Worm (Caenorhabditis elegans) whole organism, L2 larva: Measurements from ENCODE around the gene F07C6.2.
A peak's percentile ranks its signal among the peaks of the same experiment; 100 is the strongest.

Source experiments
- C34F6.9 ChIP-seq: fragments of 150-350 bp; optimal IDR thresholded peaks from 2 replicates; lab custom pipeline; 2014; ENCODE audit warnings: missing biosample characterization, missing genetic modification characterization
- F13H6.1 ChIP-seq: sonication (generic microtip); optimal IDR thresholded peaks from 2 replicates; lab custom pipeline; 2016; ENCODE audit warnings: missing genetic modification characterization, missing compliant biosample characterization
- R02D3.7 ChIP-seq: fragments of 150-350 bp; optimal IDR thresholded peaks from 2 replicates; lab custom pipeline; 2014; ENCODE audit warnings: missing biosample characterization, missing genetic modification characterization
- Y55F3AM.14 ChIP-seq: fragments of 200-800 bp; sonication (Bioruptor generic); optimal IDR thresholded peaks from 2 replicates; lab custom pipeline; 2018; ENCODE audit warnings: mild to moderate bottlenecking, missing genetic modification characterization, missing compliant biosample characterization
- ZK546.5 ChIP-seq: sonication (generic microtip); optimal IDR thresholded peaks from 2 replicates; lab custom pipeline; 2017; ENCODE audit warnings: missing biosample characterization, missing genetic modification characterization
- alr-1 ChIP-seq: fragments of 150-350 bp; optimal IDR thresholded peaks from 2 replicates; lab custom pipeline; 2014; ENCODE audit warnings: missing biosample characterization, missing genetic modification characterization
- aly-2 ChIP-seq: fragments of 150-350 bp; optimal IDR thresholded peaks from 2 replicates; lab custom pipeline; 2014; ENCODE audit warnings: missing biosample characterization, missing genetic modification characterization
- ama-1 ChIP-seq: fragments of 150-350 bp; optimal IDR thresholded peaks from 2 replicates; lab custom pipeline; 2018; ENCODE audit warnings: inconsistent platforms
- blmp-1 ChIP-seq: sonication (generic microtip); optimal IDR thresholded peaks from 2 replicates; lab custom pipeline; 2017; ENCODE audit warnings: missing genetic modification characterization, mild to moderate bottlenecking, missing compliant biosample characterization, antibody characterized with exemption, moderate library complexity; ENCODE audit not compliant: insufficient read depth
- ceh-16 ChIP-seq: fragments of 150-350 bp; optimal IDR thresholded peaks from 2 replicates; lab custom pipeline; 2014; ENCODE audit warnings: missing biosample characterization, missing genetic modification characterization
- ceh-82 ChIP-seq: fragments of 150-350 bp; optimal IDR thresholded peaks from 2 replicates; lab custom pipeline; 2014; ENCODE audit warnings: missing biosample characterization, missing genetic modification characterization
- dmd-4 ChIP-seq: sonication (generic microtip); optimal IDR thresholded peaks from 2 replicates; lab custom pipeline; 2017; ENCODE audit warnings: missing biosample characterization, missing genetic modification characterization
- elt-1 ChIP-seq: fragments of 150-350 bp; optimal IDR thresholded peaks from 2 replicates; lab custom pipeline; 2014; ENCODE audit warnings: missing biosample characterization, missing genetic modification characterization
- fos-1 ChIP-seq: fragments of 150-350 bp; optimal IDR thresholded peaks from 2 replicates; lab custom pipeline; 2014; ENCODE audit warnings: missing biosample characterization, missing genetic modification characterization
- gmeb-1 ChIP-seq: fragments of 150-350 bp; optimal IDR thresholded peaks from 2 replicates; lab custom pipeline; 2014; ENCODE audit warnings: missing biosample characterization, missing genetic modification characterization
- lin-11 ChIP-seq: fragments of 150-350 bp; sonication (generic microtip); optimal IDR thresholded peaks from 2 replicates; lab custom pipeline; 2014; ENCODE audit warnings: missing biosample characterization, missing genetic modification characterization, inconsistent platforms, mixed read lengths
- lin-13 ChIP-seq: fragments of 150-350 bp; optimal IDR thresholded peaks from 2 replicates; lab custom pipeline; 2014; ENCODE audit warnings: missing biosample characterization, missing genetic modification reagents, missing genetic modification characterization
- lsy-2 ChIP-seq, 2 experiments: fragments of 150-350 bp in 1 of 2; sonication (generic microtip) in 1 of 2; optimal IDR thresholded peaks; 2 replicates each; lab custom pipeline; 2014 to 2017; ENCODE audit warnings: missing biosample characterization in 2 of 2, missing genetic modification characterization in 2 of 2
- mab-5 ChIP-seq: fragments of 150-350 bp; optimal IDR thresholded peaks from 2 replicates; lab custom pipeline; 2014; ENCODE audit warnings: missing biosample characterization, missing genetic modification characterization
- mbf-1 ChIP-seq: sonication (generic microtip); optimal IDR thresholded peaks from 2 replicates; lab custom pipeline; 2017; ENCODE audit warnings: missing biosample characterization, missing genetic modification characterization
- mdl-1 ChIP-seq, 2 experiments: fragments of 150-350 bp in 1 of 2; sonication (generic microtip) in 1 of 2; optimal IDR thresholded peaks; 2 replicates each; lab custom pipeline; 2017; ENCODE audit warnings: missing biosample characterization in 2 of 2, missing genetic modification characterization in 2 of 2
- nhr-10 ChIP-seq: sonication (generic microtip); optimal IDR thresholded peaks from 2 replicates; lab custom pipeline; 2017; ENCODE audit warnings: missing biosample characterization, missing genetic modification characterization
- nhr-129 ChIP-seq: fragments of 150-350 bp; optimal IDR thresholded peaks from 2 replicates; lab custom pipeline; 2014; ENCODE audit warnings: missing biosample characterization, missing genetic modification characterization
- nhr-21 ChIP-seq: fragments of 150-350 bp; optimal IDR thresholded peaks from 2 replicates; lab custom pipeline; 2014; ENCODE audit warnings: missing biosample characterization, missing genetic modification characterization
- nhr-23 ChIP-seq: fragments of 150-350 bp; optimal IDR thresholded peaks from 2 replicates; lab custom pipeline; 2014; ENCODE audit warnings: missing biosample characterization, missing genetic modification reagents, missing genetic modification characterization
- nhr-237 ChIP-seq: fragments of 150-350 bp; optimal IDR thresholded peaks from 2 replicates; lab custom pipeline; 2014; ENCODE audit warnings: missing biosample characterization, missing genetic modification characterization
- nhr-6 ChIP-seq: fragments of 150-350 bp; optimal IDR thresholded peaks from 2 replicates; lab custom pipeline; 2014; ENCODE audit warnings: missing biosample characterization, missing genetic modification characterization
- nhr-77 ChIP-seq: fragments of 150-350 bp; optimal IDR thresholded peaks from 2 replicates; lab custom pipeline; 2014; ENCODE audit warnings: missing biosample characterization, missing genetic modification characterization
- sem-4 ChIP-seq: fragments of 150-350 bp; optimal IDR thresholded peaks from 2 replicates; lab custom pipeline; 2014; ENCODE audit warnings: missing biosample characterization, missing genetic modification reagents, missing genetic modification characterization
- sma-9 ChIP-seq, 2 experiments: fragments of 150-350 bp in 1 of 2; sonication (generic microtip) in 1 of 2; optimal IDR thresholded peaks; 2 replicates each; lab custom pipeline; 2014 to 2016; ENCODE audit warnings: missing genetic modification characterization in 2 of 2, mild to moderate bottlenecking in 1 of 2, missing biosample characterization in 1 of 2, missing compliant biosample characterization in 1 of 2, missing genetic modification reagents in 1 of 2, moderate library complexity in 1 of 2
- snpc-4 ChIP-seq: fragments of 150-350 bp; optimal IDR thresholded peaks from 2 replicates; lab custom pipeline; 2014; ENCODE audit warnings: missing biosample characterization, missing genetic modification characterization
- unc-39 ChIP-seq: fragments of 150-350 bp; optimal IDR thresholded peaks from 2 replicates; lab custom pipeline; 2014; ENCODE audit warnings: missing biosample characterization, missing genetic modification characterization
- ztf-1 ChIP-seq: fragments of 200-800 bp; sonication (Bioruptor generic); conservative IDR thresholded peaks from 2 replicates; pipeline ENCODE4 v1.3.6; 2022; ENCODE audit warnings: missing genetic modification characterization, missing compliant biosample characterization

F07C6.2 gene

DNA sequence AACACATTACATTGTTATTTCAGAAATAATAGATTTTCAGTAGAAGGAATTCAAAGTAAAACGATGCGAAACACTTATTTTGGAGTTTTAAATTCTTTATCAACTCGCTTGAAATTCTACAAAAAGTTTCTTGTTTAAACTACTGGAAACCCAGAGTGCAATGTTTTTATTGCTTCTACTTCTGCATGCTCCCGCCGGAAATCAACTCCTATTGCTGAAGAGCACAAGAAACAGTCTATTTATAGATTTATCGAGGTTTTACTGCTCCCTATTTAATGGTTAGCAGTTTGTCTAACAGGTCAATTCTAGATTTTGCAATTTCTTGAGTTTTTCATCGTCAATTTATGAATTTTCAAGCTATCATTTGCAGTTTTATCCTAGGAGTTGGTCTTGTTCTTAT, 1.5 kb downstream of the F07C6.2 start, which contains the start of gene F07C6.6:
TSS of gene F07C6.6 (plus strand) at position 301 of the 400 bp plus-strand sequence.
- TF ChIP-seq nhr-77 (tag; lab: Kevin White, UChicago) (no peak), fos-1 (tag; lab: Kevin White, UChicago) (no peak), ceh-16 (tag; lab: Kevin White, UChicago) (no peak), F13H6.1 (no peak), lin-13 (no peak), sma-9 (GFP tag; optimal IDR thresholded peaks at IDR 0.05; lab: Kevin White, UChicago) (no peak), sma-9 (tag; optimal IDR thresholded peaks at IDR 0.05; lab: Kevin White, UChicago) (no peak)

DNA sequence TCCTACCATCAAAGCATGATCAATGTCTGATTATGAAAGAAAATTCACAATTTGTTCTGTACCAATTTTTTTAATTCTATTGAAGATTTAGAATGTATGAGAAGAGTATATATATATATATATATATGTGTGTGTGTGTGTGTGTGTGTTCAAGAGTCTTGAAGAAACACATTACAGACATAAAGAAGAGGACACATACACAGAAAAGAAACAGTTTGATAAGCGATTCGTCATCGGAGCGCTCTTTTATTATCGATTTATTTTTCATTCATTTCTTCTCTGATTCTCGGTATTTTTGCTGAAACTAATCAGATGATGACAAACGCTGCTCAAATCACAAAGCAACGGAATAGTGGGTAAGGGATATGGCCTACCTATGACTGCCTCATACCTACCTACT, 2.6 kb downstream of the F07C6.2 start, which contains the start of gene pin-2:
TSS of gene pin-2 (plus strand) at position 227 of the 400 bp plus-strand sequence.
- TF ChIP-seq fos-1 (tag; lab: Kevin White, UChicago): peak; percentile 81
- no peak for TF ChIP-seq C34F6.9 (tag; lab: Kevin White, UChicago)
- TF ChIP-seq alr-1 (tag; lab: Kevin White, UChicago): no peak
- no peak for TF ChIP-seq nhr-21

DNA sequence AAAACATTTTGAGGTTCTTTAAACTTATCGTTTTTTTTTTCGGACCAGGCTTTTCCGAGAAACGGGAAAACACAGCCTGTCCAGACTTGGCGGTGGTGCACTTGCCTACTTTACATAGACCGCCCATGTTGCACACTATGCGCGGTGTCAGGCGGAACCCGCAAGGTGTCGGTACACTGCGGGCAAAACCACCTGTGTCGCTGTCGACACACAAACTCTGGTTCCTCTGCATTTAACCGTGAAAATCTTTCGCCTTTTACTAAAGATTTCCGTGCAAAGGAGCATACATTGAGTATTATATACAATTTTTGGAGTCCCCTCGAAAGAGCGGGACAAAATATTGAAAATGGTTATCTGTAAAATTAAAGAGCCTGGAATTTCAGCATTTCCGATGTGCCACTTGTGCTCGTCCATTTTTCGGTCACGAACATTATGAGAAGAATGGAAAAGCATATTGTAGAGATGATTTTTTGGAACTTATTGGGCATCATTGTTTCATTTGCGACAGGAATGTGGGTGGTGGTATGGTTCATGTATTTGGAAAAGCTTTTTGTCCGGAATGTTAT, 4.5 kb downstream of the F07C6.2 start:
- TF ChIP-seq snpc-4 (tag; lab: Kevin White, UChicago): peak; percentile 78
- TF ChIP-seq sem-4 (tag; lab: Kevin White, UChicago): no peak
- no peak for TF ChIP-seq Y55F3AM.14 (GFP tag; lab: Kevin White, UChicago)
- no peak for TF ChIP-seq ama-1 (lab: Kevin White, UChicago)
- TF ChIP-seq sma-9 (GFP tag; optimal IDR thresholded peaks at IDR 0.05; lab: Kevin White, UChicago): no peak
- no peak for TF ChIP-seq sma-9 (tag; optimal IDR thresholded peaks at IDR 0.05; lab: Kevin White, UChicago)

DNA sequence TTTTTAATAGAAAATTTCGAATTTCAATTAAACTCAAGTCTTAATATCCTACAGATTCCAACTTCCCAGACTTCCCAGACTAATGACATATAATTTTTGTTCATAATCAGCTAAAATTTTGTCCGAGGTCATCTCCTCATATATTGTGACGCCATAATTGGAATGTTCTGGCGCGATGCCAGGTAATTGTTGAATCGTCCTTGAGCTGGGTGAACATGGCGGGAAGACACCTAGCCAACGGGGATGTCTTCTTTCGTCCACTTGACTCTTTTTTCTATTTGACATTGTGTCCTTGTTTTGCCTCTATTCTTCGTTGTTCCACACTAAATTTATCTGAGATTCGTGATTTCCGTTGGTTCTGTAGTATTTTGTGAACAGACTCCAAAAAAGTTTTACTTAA, 5.8 kb downstream of the F07C6.2 start:
- TF ChIP-seq aly-2: no peak
- no peak for TF ChIP-seq dmd-4 (tag; lab: Kevin White, UChicago)
- TF ChIP-seq nhr-23 (tag; lab: Kevin White, UChicago): no peak
- no peak for TF ChIP-seq gmeb-1 (tag; lab: Kevin White, UChicago)
- TF ChIP-seq nhr-129: no peak
- no peak for TF ChIP-seq nhr-10 (tag; lab: Kevin White, UChicago)
- TF ChIP-seq R02D3.7 (tag; lab: Kevin White, UChicago): no peak
- TF ChIP-seq snpc-4 (tag; lab: Kevin White, UChicago): no peak
- TF ChIP-seq lsy-2 (tag; optimal IDR thresholded peaks at IDR 0.05; lab: Kevin White, UChicago): no peak
- TF ChIP-seq C34F6.9 (tag; lab: Kevin White, UChicago): no peak
- TF ChIP-seq, all 48 proteins: peak for 0

DNA sequence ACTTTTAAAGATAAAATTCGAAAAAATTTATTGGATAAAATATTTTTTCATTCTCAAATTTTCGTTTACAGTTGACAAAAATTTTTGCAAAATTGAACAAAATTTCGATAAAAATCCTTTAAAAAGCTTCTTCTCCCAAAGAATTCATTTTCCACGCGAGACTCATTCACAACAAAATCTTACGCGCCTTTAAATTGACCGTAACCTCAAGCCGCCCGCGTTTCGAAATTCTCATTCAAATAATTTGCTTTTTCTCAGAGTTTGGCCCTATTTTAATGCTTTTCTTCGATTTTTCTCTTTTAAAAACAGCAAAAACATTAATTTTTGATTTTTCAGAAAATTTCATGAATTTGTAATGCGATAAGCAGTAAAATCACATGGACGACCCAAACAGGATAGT, 14.6 kb downstream of the F07C6.2 start, which contains the start of gene F07C6.4:
TSS of gene F07C6.4 (plus strand) at position 330 of the 400 bp plus-strand sequence.
- TF ChIP-seq elt-1 (tag; lab: Kevin White, UChicago) (no peak), ztf-1 (GFP tag; lab: Robert Waterston, UW) (no peak), lin-11 (tag; lab: Kevin White, UChicago) (no peak), blmp-1 (tag; lab: Kevin White, UChicago) (no peak), mab-5 (tag; lab: Kevin White, UChicago) (no peak), ama-1 (lab: Kevin White, UChicago) (no peak), nhr-6 (tag; lab: Kevin White, UChicago) (no peak), aly-2 (no peak)

DNA sequence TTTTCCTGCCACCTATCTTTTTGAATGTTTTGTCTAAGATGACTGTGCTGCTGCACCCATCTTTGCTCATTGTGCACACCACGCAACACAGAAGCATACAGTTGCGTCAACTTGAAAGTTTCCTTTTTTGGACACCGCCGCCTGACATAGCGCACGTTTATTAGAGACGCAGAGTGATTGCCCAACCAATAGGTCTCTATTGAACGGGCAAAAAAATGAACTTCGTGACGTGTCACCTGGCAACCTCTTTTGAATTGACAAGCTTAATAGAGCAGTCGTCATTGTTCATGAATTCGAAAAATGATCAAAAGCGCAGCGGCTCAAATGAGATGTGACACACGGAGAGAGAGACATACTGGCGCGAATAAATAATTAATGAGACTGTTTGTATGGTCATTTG, 20.6 kb downstream of the F07C6.2 start:
- no peak for TF ChIP-seq mdl-1 (tag; optimal IDR thresholded peaks at IDR 0.05; lab: Kevin White, UChicago)
- no peak for TF ChIP-seq ceh-82 (tag; lab: Kevin White, UChicago)
- no peak for TF ChIP-seq nhr-6 (tag; lab: Kevin White, UChicago)
- no peak for TF ChIP-seq sma-9 (GFP tag; optimal IDR thresholded peaks at IDR 0.05; lab: Kevin White, UChicago)
- TF ChIP-seq sma-9 (tag; optimal IDR thresholded peaks at IDR 0.05; lab: Kevin White, UChicago): no peak
- TF ChIP-seq ZK546.5 (tag; lab: Kevin White, UChicago): no peak
- TF ChIP-seq mbf-1 (tag; lab: Kevin White, UChicago): no peak
- TF ChIP-seq nhr-77 (tag; lab: Kevin White, UChicago): no peak
- no peak for TF ChIP-seq nhr-237 (tag; lab: Kevin White, UChicago)
- no peak for TF ChIP-seq dmd-4 (tag; lab: Kevin White, UChicago)
- TF ChIP-seq ceh-16 (tag; lab: Kevin White, UChicago): no peak
- TF ChIP-seq aly-2: no peak
- TF ChIP-seq ama-1 (lab: Kevin White, UChicago): no peak
- TF ChIP-seq unc-39 (tag; lab: Kevin White, UChicago): no peak
- no peak for TF ChIP-seq gmeb-1 (tag; lab: Kevin White, UChicago)
- TF ChIP-seq Y55F3AM.14 (GFP tag; lab: Kevin White, UChicago): no peak
